Fruit fly (Drosophila melanogaster): ENCODE measurements around the gene CG1785.

DNA sequence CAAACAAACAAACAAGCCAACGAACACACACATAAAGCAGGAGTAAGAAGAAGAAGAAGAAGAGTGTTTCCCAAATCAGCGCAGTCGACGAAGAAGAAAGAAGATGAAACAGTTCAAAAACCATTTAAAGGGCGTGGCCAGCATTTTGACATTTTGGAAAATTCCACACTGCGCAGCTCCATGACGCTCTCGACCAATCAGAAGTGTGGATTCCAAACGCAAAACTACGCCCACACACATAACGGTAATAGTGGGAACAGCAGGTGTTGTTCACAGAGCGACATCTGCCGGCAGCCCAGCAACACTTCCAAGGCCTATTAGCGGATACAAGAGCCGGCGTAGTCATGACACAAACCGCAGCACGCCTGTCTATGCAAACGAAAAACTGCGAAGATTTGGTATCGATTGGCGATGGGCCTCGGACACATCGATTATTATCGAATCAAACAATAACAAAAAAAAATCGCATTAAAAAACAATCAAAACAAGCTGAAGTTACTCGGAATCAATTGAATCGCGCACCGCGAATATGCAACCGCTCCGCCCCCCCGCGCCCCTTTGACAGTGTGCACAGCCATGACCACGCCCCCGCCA is 38.0 kb upstream of the CG1785 start, which contains the start of gene Rubicon:
- TF ChIP-seq h (optimal IDR thresholded peaks at IDR 0.05) = no peak
- no peak for TF ChIP-seq Myc (optimal IDR thresholded peaks at IDR 0.05)
- TF ChIP-seq psq (optimal IDR thresholded peaks at IDR 0.05) = no peak

All from Kc167 (cell line).